Worm (Caenorhabditis elegans) whole organism, mixed stage, embryonic: ENCODE measurements around the gene F26D2.14.

ENCODE experiments used
- M03D4.4 ChIP-seq: sonication (generic microtip); optimal IDR thresholded peaks from 2 replicates; lab custom pipeline; 2017; ENCODE audit warnings: mild to moderate bottlenecking, missing genetic modification characterization, missing compliant biosample characterization
- ces-1 ChIP-seq: fragments of 150-350 bp; optimal IDR thresholded peaks from 2 replicates; lab custom pipeline; 2014; ENCODE audit warnings: missing biosample characterization, missing genetic modification reagents, missing genetic modification characterization
- nhr-12 ChIP-seq: fragments of 150-350 bp; optimal IDR thresholded peaks from 2 replicates; lab custom pipeline; 2014; ENCODE audit warnings: missing biosample characterization, missing genetic modification characterization
- nhr-2 ChIP-seq: fragments of 150-350 bp; optimal IDR thresholded peaks from 2 replicates; lab custom pipeline; 2014; ENCODE audit warnings: missing biosample characterization, missing genetic modification characterization
- nhr-237 ChIP-seq: fragments of 150-350 bp; optimal IDR thresholded peaks from 2 replicates; lab custom pipeline; 2014; ENCODE audit warnings: missing biosample characterization, missing genetic modification characterization
- nhr-76 ChIP-seq: sonication (generic microtip); optimal IDR thresholded peaks from 2 replicates; lab custom pipeline; 2017; ENCODE audit warnings: missing biosample characterization, missing genetic modification characterization
- pha-4 ChIP-seq: fragments of 150-350 bp; optimal IDR thresholded peaks from 2 replicates; lab custom pipeline; 2018; ENCODE audit warnings: missing biosample characterization, missing genetic modification reagents, missing genetic modification characterization
- unc-39 ChIP-seq: fragments of 150-350 bp; optimal IDR thresholded peaks from 2 replicates; lab custom pipeline; 2014; ENCODE audit warnings: missing biosample characterization, missing genetic modification characterization
- unc-62 ChIP-seq: fragments of 150-350 bp; optimal IDR thresholded peaks from 2 replicates; lab custom pipeline; 2014; ENCODE audit warnings: missing biosample characterization, missing genetic modification reagents, missing genetic modification characterization

- no peak for TF ChIP-seq nhr-237
- TF ChIP-seq unc-39, result no peak
- TF ChIP-seq unc-62 (GFP tag; lab: Kevin White, UChicago), result no peak
- no peak for TF ChIP-seq pha-4
- TF ChIP-seq nhr-12 (tag; lab: Kevin White, UChicago), result no peak
- TF ChIP-seq ces-1 (GFP tag; lab: Kevin White, UChicago), result no peak
- no peak for TF ChIP-seq nhr-2 (tag; lab: Kevin White, UChicago)
- TF ChIP-seq M03D4.4 (tag; lab: Kevin White, UChicago), result no peak
- TF ChIP-seq nhr-76 (tag; lab: Kevin White, UChicago), result no peak
These were observed 45.0 kb upstream of the F26D2.14 start, which contains the start of gene gst-44 for ce11 chrV:16390655-16391054.
